Worm (Caenorhabditis elegans): Measurements from ENCODE around the gene eif-3.G.

- TF ChIP-seq F23B12.7 (tag; optimal IDR thresholded peaks at IDR 0.05; ENCODE audit: insufficient read depth) (no peak), snpc-4 (GFP tag; optimal IDR thresholded peaks at IDR 0.05) (no peak), snpc-4 (tag; optimal IDR thresholded peaks at IDR 0.05) (no peak), zim-3 (tag; optimal IDR thresholded peaks at IDR 0.05) (no peak), B0019.2 (GFP tag; conservative IDR thresholded peaks at IDR 0.05) (no peak), nfyb-1 (GFP tag; IDR thresholded peaks at IDR 0.05) (no peak), nhr-90 (tag; optimal IDR thresholded peaks at IDR 0.05) (no peak), pha-4 (tag; optimal IDR thresholded peaks at IDR 0.05) (no peak), gei-17 (GFP tag; optimal IDR thresholded peaks at IDR 0.05) (no peak), sdz-38 (tag; optimal IDR thresholded peaks at IDR 0.05) (no peak), him-1 (tag; optimal IDR thresholded peaks at IDR 0.05) (no peak), unc-62 (GFP tag; optimal IDR thresholded peaks at IDR 0.05) (no peak)
Observed at ce11 chrII:8407491-8407890, 35.1 kb upstream of the eif-3.G start, which contains the start of gene sra-13.

Measured in whole organism, young adult.